Worm (Caenorhabditis elegans): ENCODE measurements around the gene mrp-2.

- TF ChIP-seq hnd-1 (tag; optimal IDR thresholded peaks at IDR 0.05): no peak
- no peak for TF ChIP-seq scrt-1 (GFP tag; IDR thresholded peaks at IDR 0.05)
- no peak for TF ChIP-seq tbx-37 (GFP tag; conservative IDR thresholded peaks at IDR 0.05)
Measured at ce11 chrX:572601-573000, at the start of gene mrp-2.
